Worm (Caenorhabditis elegans) whole organism, L2 larva: ENCODE results near the gene irg-4.
A peak's percentile ranks its signal among the peaks of the same experiment; 100 is the strongest.

Source experiments
- C34F6.9 ChIP-seq: fragments of 150-350 bp; optimal IDR thresholded peaks from 2 replicates; lab custom pipeline; 2014; ENCODE audit warnings: missing biosample characterization, missing genetic modification characterization
- F13H6.1 ChIP-seq: sonication (generic microtip); optimal IDR thresholded peaks from 2 replicates; lab custom pipeline; 2016; ENCODE audit warnings: missing genetic modification characterization, missing compliant biosample characterization
- R02D3.7 ChIP-seq: fragments of 150-350 bp; optimal IDR thresholded peaks from 2 replicates; lab custom pipeline; 2014; ENCODE audit warnings: missing biosample characterization, missing genetic modification characterization
- Y55F3AM.14 ChIP-seq: fragments of 200-800 bp; sonication (Bioruptor generic); optimal IDR thresholded peaks from 2 replicates; lab custom pipeline; 2018; ENCODE audit warnings: mild to moderate bottlenecking, missing genetic modification characterization, missing compliant biosample characterization
- ZK546.5 ChIP-seq: sonication (generic microtip); optimal IDR thresholded peaks from 2 replicates; lab custom pipeline; 2017; ENCODE audit warnings: missing biosample characterization, missing genetic modification characterization
- ama-1 ChIP-seq: fragments of 150-350 bp; optimal IDR thresholded peaks from 2 replicates; lab custom pipeline; 2018; ENCODE audit warnings: inconsistent platforms
- blmp-1 ChIP-seq: sonication (generic microtip); optimal IDR thresholded peaks from 2 replicates; lab custom pipeline; 2017; ENCODE audit warnings: missing genetic modification characterization, mild to moderate bottlenecking, missing compliant biosample characterization, antibody characterized with exemption, moderate library complexity; ENCODE audit not compliant: insufficient read depth
- ceh-16 ChIP-seq: fragments of 150-350 bp; optimal IDR thresholded peaks from 2 replicates; lab custom pipeline; 2014; ENCODE audit warnings: missing biosample characterization, missing genetic modification characterization
- ceh-82 ChIP-seq: fragments of 150-350 bp; optimal IDR thresholded peaks from 2 replicates; lab custom pipeline; 2014; ENCODE audit warnings: missing biosample characterization, missing genetic modification characterization
- crh-2 ChIP-seq: sonication (generic microtip); optimal IDR thresholded peaks from 2 replicates; lab custom pipeline; 2017; ENCODE audit warnings: missing biosample characterization, missing genetic modification characterization
- dmd-4 ChIP-seq: sonication (generic microtip); optimal IDR thresholded peaks from 2 replicates; lab custom pipeline; 2017; ENCODE audit warnings: missing biosample characterization, missing genetic modification characterization
- egl-27 ChIP-seq: sonication (generic microtip); optimal IDR thresholded peaks from 3 replicates; lab custom pipeline; 2017; ENCODE audit warnings: missing biosample characterization, missing genetic modification reagents, missing genetic modification characterization
- elt-1 ChIP-seq: fragments of 150-350 bp; optimal IDR thresholded peaks from 2 replicates; lab custom pipeline; 2014; ENCODE audit warnings: missing biosample characterization, missing genetic modification characterization
- fos-1 ChIP-seq: fragments of 150-350 bp; optimal IDR thresholded peaks from 2 replicates; lab custom pipeline; 2014; ENCODE audit warnings: missing biosample characterization, missing genetic modification characterization
- gmeb-1 ChIP-seq: fragments of 150-350 bp; optimal IDR thresholded peaks from 2 replicates; lab custom pipeline; 2014; ENCODE audit warnings: missing biosample characterization, missing genetic modification characterization
- lin-11 ChIP-seq: fragments of 150-350 bp; sonication (generic microtip); optimal IDR thresholded peaks from 2 replicates; lab custom pipeline; 2014; ENCODE audit warnings: missing biosample characterization, missing genetic modification characterization, inconsistent platforms, mixed read lengths
- lin-13 ChIP-seq: fragments of 150-350 bp; optimal IDR thresholded peaks from 2 replicates; lab custom pipeline; 2014; ENCODE audit warnings: missing biosample characterization, missing genetic modification reagents, missing genetic modification characterization
- lin-39 ChIP-seq: fragments of 150-350 bp; optimal IDR thresholded peaks from 2 replicates; lab custom pipeline; 2014; ENCODE audit warnings: missing biosample characterization, missing genetic modification reagents, missing genetic modification characterization
- lsy-2 ChIP-seq, 2 experiments: fragments of 150-350 bp in 1 of 2; sonication (generic microtip) in 1 of 2; optimal IDR thresholded peaks; 2 replicates each; lab custom pipeline; 2014 to 2017; ENCODE audit warnings: missing biosample characterization in 2 of 2, missing genetic modification characterization in 2 of 2
- mab-5 ChIP-seq: fragments of 150-350 bp; optimal IDR thresholded peaks from 2 replicates; lab custom pipeline; 2014; ENCODE audit warnings: missing biosample characterization, missing genetic modification characterization
- mdl-1 ChIP-seq, 2 experiments: fragments of 150-350 bp in 1 of 2; sonication (generic microtip) in 1 of 2; optimal IDR thresholded peaks; 2 replicates each; lab custom pipeline; 2017; ENCODE audit warnings: missing biosample characterization in 2 of 2, missing genetic modification characterization in 2 of 2
- nhr-11 ChIP-seq: fragments of 150-350 bp; optimal IDR thresholded peaks from 2 replicates; lab custom pipeline; 2014; ENCODE audit warnings: missing biosample characterization, missing genetic modification characterization
- nhr-12 ChIP-seq: fragments of 150-350 bp; optimal IDR thresholded peaks from 2 replicates; lab custom pipeline; 2014; ENCODE audit warnings: missing biosample characterization, missing genetic modification characterization
- nhr-129 ChIP-seq: fragments of 150-350 bp; optimal IDR thresholded peaks from 2 replicates; lab custom pipeline; 2014; ENCODE audit warnings: missing biosample characterization, missing genetic modification characterization
- nhr-21 ChIP-seq: fragments of 150-350 bp; optimal IDR thresholded peaks from 2 replicates; lab custom pipeline; 2014; ENCODE audit warnings: missing biosample characterization, missing genetic modification characterization
- nhr-23 ChIP-seq: fragments of 150-350 bp; optimal IDR thresholded peaks from 2 replicates; lab custom pipeline; 2014; ENCODE audit warnings: missing biosample characterization, missing genetic modification reagents, missing genetic modification characterization
- nhr-25 ChIP-seq: fragments of 150-350 bp; sonication (generic microtip); optimal IDR thresholded peaks from 3 replicates; lab custom pipeline; 2014; ENCODE audit warnings: missing biosample characterization, missing genetic modification characterization
- nhr-6 ChIP-seq: fragments of 150-350 bp; optimal IDR thresholded peaks from 2 replicates; lab custom pipeline; 2014; ENCODE audit warnings: missing biosample characterization, missing genetic modification characterization
- nhr-77 ChIP-seq: fragments of 150-350 bp; optimal IDR thresholded peaks from 2 replicates; lab custom pipeline; 2014; ENCODE audit warnings: missing biosample characterization, missing genetic modification characterization
- peb-1 ChIP-seq: fragments of 150-350 bp; optimal IDR thresholded peaks from 2 replicates; lab custom pipeline; 2014; ENCODE audit warnings: missing biosample characterization, missing genetic modification characterization
- sem-4 ChIP-seq: fragments of 150-350 bp; optimal IDR thresholded peaks from 2 replicates; lab custom pipeline; 2014; ENCODE audit warnings: missing biosample characterization, missing genetic modification reagents, missing genetic modification characterization
- sma-3 ChIP-seq: sonication (generic microtip); optimal IDR thresholded peaks from 2 replicates; lab custom pipeline; 2016; ENCODE audit warnings: missing genetic modification reagents, missing genetic modification characterization, missing compliant biosample characterization
- sma-9 ChIP-seq, 2 experiments: fragments of 150-350 bp in 1 of 2; sonication (generic microtip) in 1 of 2; optimal IDR thresholded peaks; 2 replicates each; lab custom pipeline; 2014 to 2016; ENCODE audit warnings: missing genetic modification characterization in 2 of 2, mild to moderate bottlenecking in 1 of 2, missing biosample characterization in 1 of 2, missing compliant biosample characterization in 1 of 2, missing genetic modification reagents in 1 of 2, moderate library complexity in 1 of 2
- unc-39 ChIP-seq: fragments of 150-350 bp; optimal IDR thresholded peaks from 2 replicates; lab custom pipeline; 2014; ENCODE audit warnings: missing biosample characterization, missing genetic modification characterization
- unc-55 ChIP-seq: fragments of 150-350 bp; sonication (generic microtip); optimal IDR thresholded peaks from 3 replicates; lab custom pipeline; 2014; ENCODE audit warnings: missing biosample characterization, missing genetic modification reagents, missing genetic modification characterization
- zag-1 ChIP-seq: fragments of 150-350 bp; optimal IDR thresholded peaks from 2 replicates; lab custom pipeline; 2014; ENCODE audit warnings: missing biosample characterization, missing genetic modification characterization
- ztf-1 ChIP-seq: fragments of 200-800 bp; sonication (Bioruptor generic); conservative IDR thresholded peaks from 2 replicates; pipeline ENCODE4 v1.3.6; 2022; ENCODE audit warnings: missing genetic modification characterization, missing compliant biosample characterization
- ztf-11 ChIP-seq: sonication (generic microtip); optimal IDR thresholded peaks from 2 replicates; lab custom pipeline; 2017; ENCODE audit warnings: missing biosample characterization, missing genetic modification characterization
- ztf-4 ChIP-seq: fragments of 150-350 bp; optimal IDR thresholded peaks from 2 replicates; lab custom pipeline; 2014; ENCODE audit warnings: missing biosample characterization, missing genetic modification characterization

irg-4 gene

ce11 chrIV:12404137-12404536, 31.5 kb upstream of the irg-4 start, which contains the start of gene gex-3:
Gene gex-3, plus strand, starts transcription at chrIV:12404431.
- peak; percentile 73 for TF ChIP-seq ZK546.5 (tag; lab: Kevin White, UChicago)
- TF ChIP-seq unc-55 (GFP tag; lab: Kevin White, UChicago), result peak; percentile 97
- no peak for TF ChIP-seq lin-39 (tag; lab: Kevin White, UChicago)
- no peak for TF ChIP-seq dmd-4 (tag; lab: Kevin White, UChicago)
- TF ChIP-seq nhr-25 (tag; lab: Kevin White, UChicago), result peak; percentile 71
- peak; percentile 85 for TF ChIP-seq C34F6.9 (tag; lab: Kevin White, UChicago)
- TF ChIP-seq zag-1 (tag; lab: Kevin White, UChicago), result peak; percentile 63
- peak; percentile 99 for TF ChIP-seq nhr-129 (tag; lab: Kevin White, UChicago)
- peak; percentile 91 for TF ChIP-seq lin-13 (GFP tag; lab: Kevin White, UChicago)
- peak; percentile 95 for TF ChIP-seq gmeb-1
- TF ChIP-seq nhr-11, result no peak
- no peak for TF ChIP-seq elt-1 (tag; lab: Kevin White, UChicago)
- no peak for TF ChIP-seq Y55F3AM.14 (GFP tag; lab: Kevin White, UChicago)
- no peak for TF ChIP-seq unc-39
- peak; percentile 80 for TF ChIP-seq fos-1 (tag; lab: Kevin White, UChicago)
- peak; percentile 64 for TF ChIP-seq sma-3
- no peak for TF ChIP-seq ztf-1 (GFP tag; lab: Robert Waterston, UW)
- peak; percentile 79 for TF ChIP-seq lin-11
- peak; percentile 64 for TF ChIP-seq ztf-4 (tag; lab: Kevin White, UChicago)
- TF ChIP-seq ama-1 (lab: Kevin White, UChicago), result peak; percentile 56
- peak; percentile 72 for TF ChIP-seq sem-4 (tag; lab: Kevin White, UChicago)
- TF ChIP-seq nhr-23, result no peak
- peak; percentile 12 for TF ChIP-seq egl-27 (tag; lab: Kevin White, UChicago)
- TF ChIP-seq nhr-6 (tag; lab: Kevin White, UChicago), result no peak
- peak; percentile 78 to 95 for TF ChIP-seq lsy-2 (tag; optimal IDR thresholded peaks at IDR 0.05; lab: Kevin White, UChicago)
- peak; percentile 22 for TF ChIP-seq mab-5 (tag; lab: Kevin White, UChicago)
- TF ChIP-seq crh-2 (tag; lab: Kevin White, UChicago), result peak; percentile 87
- peak; percentile 65 for TF ChIP-seq nhr-21 (tag; lab: Kevin White, UChicago)
- peak; percentile 81 for TF ChIP-seq sma-9 (GFP tag; optimal IDR thresholded peaks at IDR 0.05; lab: Kevin White, UChicago)
- TF ChIP-seq sma-9 (tag; optimal IDR thresholded peaks at IDR 0.05; lab: Kevin White, UChicago), result no peak
- no peak for TF ChIP-seq ceh-82
- TF ChIP-seq F13H6.1 (tag; lab: Kevin White, UChicago), result peak; percentile 48
- TF ChIP-seq ceh-16 (tag; lab: Kevin White, UChicago), result peak; percentile 45

- TF ChIP-seq mdl-1 (tag; optimal IDR thresholded peaks at IDR 0.05; lab: Kevin White, UChicago), result no peak
- no peak for TF ChIP-seq unc-55 (GFP tag; lab: Kevin White, UChicago)
- TF ChIP-seq lin-13 (GFP tag; lab: Kevin White, UChicago), result no peak
- TF ChIP-seq egl-27 (tag; lab: Kevin White, UChicago), result no peak
- TF ChIP-seq elt-1 (tag; lab: Kevin White, UChicago), result no peak
- no peak for TF ChIP-seq sem-4 (tag; lab: Kevin White, UChicago)
- no peak for TF ChIP-seq ZK546.5 (tag; lab: Kevin White, UChicago)
- no peak for TF ChIP-seq fos-1 (tag; lab: Kevin White, UChicago)
- no peak for TF ChIP-seq blmp-1 (tag; lab: Kevin White, UChicago)
- no peak for TF ChIP-seq C34F6.9 (tag; lab: Kevin White, UChicago)
- no peak for TF ChIP-seq nhr-25 (tag; lab: Kevin White, UChicago)
- no peak for TF ChIP-seq nhr-77 (tag; lab: Kevin White, UChicago)
Observed at ce11 chrIV:12408625-12409024, 27.0 kb upstream of the irg-4 start, which contains the start of gene dsb-1. Gene dsb-1, plus strand, starts transcription at chrIV:12408925.

DNA sequence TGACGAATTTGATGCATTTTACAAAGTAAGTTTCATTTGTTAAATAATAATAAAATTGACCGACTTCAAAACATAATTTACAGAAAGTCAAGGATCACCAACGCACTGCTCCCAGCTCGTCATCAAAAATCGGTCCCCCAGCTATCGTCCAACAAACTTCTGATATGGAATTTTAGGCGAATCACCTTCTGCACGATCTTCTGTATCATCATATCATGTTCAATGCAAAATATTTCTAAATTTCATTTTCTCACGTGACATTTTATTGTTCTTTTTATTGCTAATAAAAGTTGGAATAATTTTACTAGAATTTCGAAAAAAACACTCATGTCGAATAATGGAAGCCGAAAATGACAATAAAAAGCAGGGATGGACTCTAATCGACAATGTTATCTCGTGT, 25.5 kb upstream of the irg-4 start, which contains the start of gene acl-13:
acl-13 (plus strand) TSS at position 301 of the 400 bp plus-strand sequence.
- TF ChIP-seq mab-5 (tag; lab: Kevin White, UChicago), result no peak
- TF ChIP-seq unc-39, result no peak
- no peak for TF ChIP-seq egl-27 (tag; lab: Kevin White, UChicago)
- TF ChIP-seq ztf-4 (tag; lab: Kevin White, UChicago), result no peak
- TF ChIP-seq nhr-25 (tag; lab: Kevin White, UChicago), result no peak
- no peak for TF ChIP-seq nhr-23
- no peak for TF ChIP-seq lsy-2 (tag; optimal IDR thresholded peaks at IDR 0.05; lab: Kevin White, UChicago)
- no peak for TF ChIP-seq F13H6.1 (tag; lab: Kevin White, UChicago)
- TF ChIP-seq ztf-11 (tag; lab: Kevin White, UChicago), result no peak
- TF ChIP-seq dmd-4 (tag; lab: Kevin White, UChicago), result no peak
- TF ChIP-seq crh-2 (tag; lab: Kevin White, UChicago), result no peak
- TF ChIP-seq R02D3.7 (tag; lab: Kevin White, UChicago), result no peak
- no peak for TF ChIP-seq nhr-77 (tag; lab: Kevin White, UChicago)
- no peak for TF ChIP-seq nhr-21 (tag; lab: Kevin White, UChicago)
- no peak for TF ChIP-seq sem-4 (tag; lab: Kevin White, UChicago)
- no peak for TF ChIP-seq nhr-12 (tag; lab: Kevin White, UChicago)
- no peak for TF ChIP-seq peb-1
- no peak for TF ChIP-seq Y55F3AM.14 (GFP tag; lab: Kevin White, UChicago)
